Worm (Caenorhabditis elegans): Measurements from ENCODE around the gene nra-1.

nra-1 gene

DNA sequence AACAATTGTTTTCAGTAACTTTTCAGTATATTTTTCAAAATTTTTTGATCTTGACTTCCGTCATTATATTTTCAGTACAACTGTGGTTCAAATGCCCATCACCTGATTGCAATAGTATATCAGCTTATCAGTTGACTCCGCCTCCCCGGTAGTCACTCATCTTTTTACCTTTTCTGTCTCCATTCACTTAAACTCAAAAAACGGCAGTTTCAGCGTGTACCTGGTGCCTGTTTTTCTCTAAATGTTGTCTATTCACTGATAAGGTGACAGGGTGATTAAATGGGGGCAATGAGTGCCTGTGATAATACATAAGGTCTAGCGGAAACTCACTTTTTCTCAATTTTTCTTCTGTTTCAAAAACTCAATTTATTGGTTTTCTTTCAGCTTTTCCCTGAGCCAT is 38.8 kb downstream of the nra-1 start, which contains the start of gene ZK550.2:
TSS of gene ZK550.2 (plus strand) at position 385 of the 400 bp plus-strand sequence.
- no peak for TF ChIP-seq B0310.2 (tag; optimal IDR thresholded peaks at IDR 0.05)
- no peak for TF ChIP-seq ama-1 (optimal IDR thresholded peaks at IDR 0.05)
- TF ChIP-seq sea-1 (GFP tag; conservative IDR thresholded peaks at IDR 0.05): no peak
- no peak for TF ChIP-seq tbx-37 (GFP tag; conservative IDR thresholded peaks at IDR 0.05)
- TF ChIP-seq hmg-4 (GFP tag; optimal IDR thresholded peaks at IDR 0.05): no peak
- no peak for TF ChIP-seq tbx-11 (GFP tag; IDR thresholded peaks at IDR 0.05)
- no peak for TF ChIP-seq scrt-1 (GFP tag; IDR thresholded peaks at IDR 0.05)
- no peak for TF ChIP-seq ceh-36 (tag; optimal IDR thresholded peaks at IDR 0.05)
- no peak for TF ChIP-seq flt-1 (GFP tag; IDR thresholded peaks at IDR 0.05)
- TF ChIP-seq pes-1 (GFP tag; IDR thresholded peaks at IDR 0.05): no peak

ce11 chrIV:17238951-17239350 is 45.0 kb downstream of the nra-1 start:
- TF ChIP-seq B0310.2 (tag; optimal IDR thresholded peaks at IDR 0.05): no peak
- no peak for TF ChIP-seq ets-7 (tag; optimal IDR thresholded peaks at IDR 0.05)
- no peak for TF ChIP-seq scrt-1 (GFP tag; IDR thresholded peaks at IDR 0.05)
- TF ChIP-seq ama-1 (optimal IDR thresholded peaks at IDR 0.05): no peak
- no peak for TF ChIP-seq ceh-13 (GFP tag; optimal IDR thresholded peaks at IDR 0.05)
- TF ChIP-seq aly-1 (tag; optimal IDR thresholded peaks at IDR 0.05): no peak
- no peak for TF ChIP-seq tra-4 (tag; optimal IDR thresholded peaks at IDR 0.05)
- no peak for TF ChIP-seq flt-1 (GFP tag; IDR thresholded peaks at IDR 0.05)
- TF ChIP-seq hmbx-1 (tag; optimal IDR thresholded peaks at IDR 0.05): no peak
- no peak for TF ChIP-seq tbx-37 (GFP tag; conservative IDR thresholded peaks at IDR 0.05)
- no peak for TF ChIP-seq sea-1 (GFP tag; conservative IDR thresholded peaks at IDR 0.05)
- TF ChIP-seq hmg-4 (GFP tag; optimal IDR thresholded peaks at IDR 0.05): no peak
- no peak for TF ChIP-seq pes-1 (GFP tag; IDR thresholded peaks at IDR 0.05)
- TF ChIP-seq F13C5.2 (tag; optimal IDR thresholded peaks at IDR 0.05): no peak
- no peak for TF ChIP-seq tbx-11 (GFP tag; IDR thresholded peaks at IDR 0.05)
- no peak for TF ChIP-seq ceh-36 (tag; optimal IDR thresholded peaks at IDR 0.05)
- no peak for TF ChIP-seq hnd-1 (tag; optimal IDR thresholded peaks at IDR 0.05)

DNA sequence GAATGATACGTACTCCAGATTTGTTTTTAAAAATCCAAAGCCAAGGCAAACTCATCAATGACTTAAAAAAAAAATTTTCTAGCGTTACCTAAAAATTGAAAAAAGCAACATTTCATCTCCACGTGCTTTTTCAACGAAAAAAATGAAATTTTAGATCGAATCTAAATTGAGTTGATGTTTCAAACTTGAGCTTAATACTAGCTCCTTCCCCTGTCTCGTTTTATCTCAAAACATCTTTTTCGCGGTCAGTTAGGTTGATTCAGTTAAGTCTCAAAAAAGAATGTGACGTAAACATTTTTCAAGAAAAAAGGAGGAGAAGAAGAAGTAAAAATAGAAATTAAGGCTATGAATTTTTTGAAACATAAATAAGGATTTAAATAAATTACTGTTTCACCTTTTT is 47.0 kb downstream of the nra-1 start:
- TF ChIP-seq B0310.2 (tag; optimal IDR thresholded peaks at IDR 0.05): no peak
- TF ChIP-seq scrt-1 (GFP tag; IDR thresholded peaks at IDR 0.05): no peak
- no peak for TF ChIP-seq hmbx-1 (tag; optimal IDR thresholded peaks at IDR 0.05)
- no peak for TF ChIP-seq hnd-1 (tag; optimal IDR thresholded peaks at IDR 0.05)
- TF ChIP-seq sea-1 (GFP tag; conservative IDR thresholded peaks at IDR 0.05): no peak
- no peak for TF ChIP-seq flt-1 (GFP tag; IDR thresholded peaks at IDR 0.05)
- no peak for TF ChIP-seq ceh-36 (tag; optimal IDR thresholded peaks at IDR 0.05)
- TF ChIP-seq tra-4 (tag; optimal IDR thresholded peaks at IDR 0.05): no peak
- TF ChIP-seq ama-1 (optimal IDR thresholded peaks at IDR 0.05): no peak
- no peak for TF ChIP-seq hmg-4 (GFP tag; optimal IDR thresholded peaks at IDR 0.05)
- no peak for TF ChIP-seq pes-1 (GFP tag; IDR thresholded peaks at IDR 0.05)
- no peak for TF ChIP-seq ets-7 (tag; optimal IDR thresholded peaks at IDR 0.05)
- no peak for TF ChIP-seq tbx-37 (GFP tag; conservative IDR thresholded peaks at IDR 0.05)
- no peak for TF ChIP-seq ceh-13 (GFP tag; optimal IDR thresholded peaks at IDR 0.05)
- no peak for TF ChIP-seq aly-1 (tag; optimal IDR thresholded peaks at IDR 0.05)
- TF ChIP-seq F13C5.2 (tag; optimal IDR thresholded peaks at IDR 0.05): no peak
- TF ChIP-seq tbx-11 (GFP tag; IDR thresholded peaks at IDR 0.05): no peak

DNA sequence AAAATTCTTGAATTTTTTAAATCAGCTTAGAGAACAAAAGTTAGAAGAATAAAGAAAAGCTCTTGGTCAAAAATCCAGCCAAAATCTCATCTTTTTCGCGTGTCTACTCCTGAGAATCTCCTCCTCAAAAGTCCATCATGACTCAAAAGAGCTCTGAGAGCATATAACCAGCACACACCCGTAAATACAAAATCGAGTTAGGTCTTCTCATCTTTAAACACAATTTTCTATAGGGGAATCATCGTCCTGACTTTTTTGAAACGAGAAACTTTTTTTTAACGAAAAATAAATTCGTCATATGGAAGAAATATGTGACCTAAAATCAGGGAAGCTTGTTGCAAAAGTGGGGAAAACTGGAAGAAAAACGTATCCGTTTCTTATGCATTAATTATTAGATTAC is 50.5 kb downstream of the nra-1 start:
- TF ChIP-seq hmbx-1 (tag; optimal IDR thresholded peaks at IDR 0.05): no peak
- no peak for TF ChIP-seq ama-1 (optimal IDR thresholded peaks at IDR 0.05)
- no peak for TF ChIP-seq hnd-1 (tag; optimal IDR thresholded peaks at IDR 0.05)
- no peak for TF ChIP-seq tbx-37 (GFP tag; conservative IDR thresholded peaks at IDR 0.05)
- TF ChIP-seq B0310.2 (tag; optimal IDR thresholded peaks at IDR 0.05): no peak
- no peak for TF ChIP-seq hmg-4 (GFP tag; optimal IDR thresholded peaks at IDR 0.05)
- no peak for TF ChIP-seq aly-1 (tag; optimal IDR thresholded peaks at IDR 0.05)
- no peak for TF ChIP-seq tbx-11 (GFP tag; IDR thresholded peaks at IDR 0.05)
- TF ChIP-seq sea-1 (GFP tag; conservative IDR thresholded peaks at IDR 0.05): no peak
- TF ChIP-seq ceh-13 (GFP tag; optimal IDR thresholded peaks at IDR 0.05): no peak

DNA sequence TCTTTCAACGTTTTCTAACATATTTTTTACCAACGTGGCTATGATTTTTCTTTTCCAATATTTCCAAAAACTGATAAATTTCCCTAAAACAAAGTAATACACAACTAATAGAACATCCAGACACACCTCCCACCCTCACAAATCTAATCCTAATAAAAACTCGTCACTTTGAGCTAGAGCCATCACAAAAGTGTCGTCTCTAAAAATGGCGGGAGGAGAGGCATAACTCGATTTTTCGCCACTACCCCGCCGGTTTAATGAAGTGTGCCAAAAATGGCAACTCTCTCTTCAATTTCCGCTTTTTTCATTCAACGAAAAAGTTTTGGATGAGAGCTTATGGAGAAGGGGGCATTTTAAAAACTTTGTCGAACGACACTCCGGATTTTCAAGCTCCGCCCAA is 51.1 kb downstream of the nra-1 start:
- TF ChIP-seq ama-1 (optimal IDR thresholded peaks at IDR 0.05) (no peak), flt-1 (GFP tag; IDR thresholded peaks at IDR 0.05) (no peak), hmbx-1 (tag; optimal IDR thresholded peaks at IDR 0.05) (no peak), ceh-36 (tag; optimal IDR thresholded peaks at IDR 0.05) (no peak), ceh-13 (GFP tag; optimal IDR thresholded peaks at IDR 0.05) (no peak), tra-4 (tag; optimal IDR thresholded peaks at IDR 0.05) (no peak), tbx-37 (GFP tag; conservative IDR thresholded peaks at IDR 0.05) (no peak), hnd-1 (tag; optimal IDR thresholded peaks at IDR 0.05) (no peak)

Data from whole organism, early embryonic.